Worm (Caenorhabditis elegans) whole organism, L4 larva: ENCODE results near the gene F23F12.13.
A peak's percentile ranks its signal among the peaks of the same experiment; 100 is the strongest.

Experiments used
- F37D6.2 ChIP-seq: sonication (generic microtip); optimal IDR thresholded peaks from 2 replicates; lab custom pipeline; 2016; ENCODE audit warnings: mild to moderate bottlenecking, missing genetic modification characterization, missing compliant biosample characterization
- F44E2.7 ChIP-seq: fragments of 200-800 bp; sonication (Bioruptor generic); IDR thresholded peaks from 2 replicates; pipeline ENCODE4 v2.1.2; 2022; ENCODE audit warnings: missing genetic modification characterization, missing compliant biosample characterization
- R02D3.7 ChIP-seq: fragments of 150-350 bp; sonication (generic microtip); optimal IDR thresholded peaks from 3 replicates; lab custom pipeline; 2014; ENCODE audit warnings: missing biosample characterization, missing genetic modification characterization
- aha-1 ChIP-seq: fragments of 150-350 bp; peaks from one replicate; lab custom pipeline; 2014; ENCODE audit warnings: missing biosample characterization, missing genetic modification characterization
- arid-1 ChIP-seq: fragments of 200-800 bp; sonication (Bioruptor generic); conservative IDR thresholded peaks from 2 replicates; pipeline ENCODE4 v1.3.6; 2022; ENCODE audit warnings: missing genetic modification reagents, missing genetic modification characterization, missing compliant biosample characterization
- ceh-20 ChIP-seq: fragments of 200-800 bp; sonication (Bioruptor generic); IDR thresholded peaks from 2 replicates; pipeline ENCODE4 v1.3.6; 2022; ENCODE audit warnings: missing genetic modification reagents, missing genetic modification characterization, missing compliant biosample characterization
- ceh-32 ChIP-seq: sonication (generic microtip); optimal IDR thresholded peaks from 2 replicates; lab custom pipeline; 2016; ENCODE audit warnings: mild to moderate bottlenecking, missing genetic modification characterization, missing compliant biosample characterization; ENCODE audit not compliant: poor library complexity
- ceh-44 ChIP-seq: fragments of 200-800 bp; sonication (Bioruptor generic); IDR thresholded peaks from 2 replicates; pipeline ENCODE4 v1.3.6; 2022; ENCODE audit warnings: missing genetic modification reagents, missing genetic modification characterization, missing compliant biosample characterization
- ces-1 ChIP-seq: fragments of 150-350 bp; sonication (generic microtip); optimal IDR thresholded peaks from 4 replicates; lab custom pipeline; 2014; ENCODE audit warnings: missing biosample characterization, missing genetic modification reagents, missing genetic modification characterization
- ctbp-1 ChIP-seq: fragments of 200-800 bp; sonication (Bioruptor generic); IDR thresholded peaks from 2 replicates; pipeline ENCODE4 v1.3.6; 2022; ENCODE audit warnings: missing genetic modification reagents, missing genetic modification characterization, missing compliant biosample characterization
- daf-16 ChIP-seq, 3 experiments: sonication (generic microtip); optimal IDR thresholded peaks; 2 replicates each; lab custom pipeline; 2016 to 2017; ENCODE audit warnings: missing genetic modification characterization in 3 of 3, missing genetic modification reagents in 3 of 3, mild to moderate bottlenecking in 2 of 3, missing compliant biosample characterization in 2 of 3, missing biosample characterization in 1 of 3, moderate library complexity in 1 of 3
- dmd-9 ChIP-seq: fragments of 200-800 bp; sonication (Bioruptor generic); IDR thresholded peaks from 2 replicates; pipeline ENCODE4 v1.3.6; 2022; ENCODE audit warnings: missing genetic modification reagents, missing genetic modification characterization, missing compliant biosample characterization
- dpl-1 ChIP-seq: fragments of 150-350 bp; optimal IDR thresholded peaks from 2 replicates; lab custom pipeline; 2014; ENCODE audit warnings: missing biosample characterization, missing genetic modification reagents, missing genetic modification characterization
- egl-43 ChIP-seq: fragments of 200-800 bp; sonication (Bioruptor generic); IDR thresholded peaks from 2 replicates; pipeline ENCODE4 v1.3.6; 2022; ENCODE audit warnings: missing genetic modification reagents, missing genetic modification characterization, missing compliant biosample characterization
- fkh-10 ChIP-seq: fragments of 150-350 bp; optimal IDR thresholded peaks from 2 replicates; lab custom pipeline; 2014; ENCODE audit warnings: missing biosample characterization, missing genetic modification reagents, missing genetic modification characterization
- hif-1 ChIP-seq, 2 experiments: sonication (generic microtip); optimal IDR thresholded peaks; 2 replicates each; lab custom pipeline; 2016 to 2017; ENCODE audit warnings: missing compliant biosample characterization in 2 of 2, missing genetic modification characterization in 2 of 2, missing genetic modification reagents in 2 of 2, missing genotype in 2 of 2, mild to moderate bottlenecking in 1 of 2
- lin-15B ChIP-seq: fragments of 150-350 bp; sonication (generic microtip); optimal IDR thresholded peaks from 3 replicates; lab custom pipeline; 2014; ENCODE audit warnings: missing biosample characterization, missing genetic modification characterization
- lin-29 ChIP-seq: fragments of 200-800 bp; sonication (Bioruptor generic); IDR thresholded peaks from 2 replicates; pipeline ENCODE4 v1.3.6; 2022; ENCODE audit warnings: missing genetic modification reagents, missing genetic modification characterization, missing compliant biosample characterization
- lin-38 ChIP-seq: fragments of 200-800 bp; sonication (Bioruptor generic); IDR thresholded peaks from 2 replicates; pipeline ENCODE4 v1.3.6; 2022; ENCODE audit warnings: missing genetic modification reagents, missing genetic modification characterization, missing compliant biosample characterization
- lir-3 ChIP-seq: sonication (generic microtip); optimal IDR thresholded peaks from 2 replicates; lab custom pipeline; 2016; ENCODE audit warnings: mild to moderate bottlenecking, missing genetic modification characterization, missing compliant biosample characterization
- mdl-1 ChIP-seq, 2 experiments: fragments of 150-350 bp in 1 of 2; sonication (generic microtip) in 1 of 2; optimal IDR thresholded peaks; 2 replicates each; lab custom pipeline; 2014 to 2017; ENCODE audit warnings: missing biosample characterization in 2 of 2, missing genetic modification characterization in 2 of 2
- mes-2 ChIP-seq: sonication (generic microtip); optimal IDR thresholded peaks from 2 replicates; lab custom pipeline; 2016; ENCODE audit warnings: missing genotype, mild to moderate bottlenecking, missing genetic modification characterization, missing compliant biosample characterization; ENCODE audit not compliant: poor library complexity, severe bottlenecking
- mxl-2 ChIP-seq: fragments of 200-800 bp; sonication (Bioruptor generic); conservative IDR thresholded peaks from 2 replicates; pipeline ENCODE4 v1.3.6; 2022; ENCODE audit warnings: missing genetic modification reagents, missing genetic modification characterization, missing compliant biosample characterization
- nhr-11 ChIP-seq: fragments of 150-350 bp; optimal IDR thresholded peaks from 2 replicates; lab custom pipeline; 2014; ENCODE audit warnings: missing biosample characterization, missing genetic modification characterization
- nhr-6 ChIP-seq: fragments of 150-350 bp; optimal IDR thresholded peaks from 2 replicates; lab custom pipeline; 2014; ENCODE audit warnings: missing biosample characterization, missing genetic modification characterization
- pha-4 ChIP-seq, 2 experiments: fragments of 150-350 bp in 1 of 2; fragments of 200-800 bp in 1 of 2; sonication (Bioruptor generic) in 1 of 2; IDR thresholded peaks in 1 of 2; optimal IDR thresholded peaks in 1 of 2; 2 replicates each; pipeline versions ENCODE4 v1.3.6 to Lab custom; 2014 to 2022; ENCODE audit warnings: missing genetic modification characterization in 2 of 2, missing genetic modification reagents in 2 of 2, missing biosample characterization in 1 of 2, missing compliant biosample characterization in 1 of 2
- rbr-2 ChIP-seq: sonication (generic microtip); optimal IDR thresholded peaks from 2 replicates; lab custom pipeline; 2016; ENCODE audit warnings: missing genotype, missing genetic modification characterization, missing compliant biosample characterization
- set-16 ChIP-seq: fragments of 200-800 bp; sonication (Bioruptor generic); IDR thresholded peaks from 2 replicates; pipeline ENCODE4 v1.3.6; 2022; ENCODE audit warnings: missing genetic modification reagents, missing genetic modification characterization, missing compliant biosample characterization
- unc-62 ChIP-seq, 3 experiments: fragments of 150-350 bp in 1 of 3; sonication (generic microtip); optimal IDR thresholded peaks in 2 of 3; peaks in 1 of 3; 1 replicate in 1 of 3; 2 replicates in 2 of 3; lab custom pipeline; 2014 to 2017; ENCODE audit warnings: missing biosample characterization in 3 of 3, missing genetic modification characterization in 3 of 3, missing genetic modification reagents in 3 of 3, missing genotype in 1 of 3
- vab-7 ChIP-seq: fragments of 200-800 bp; sonication (Bioruptor generic); IDR thresholded peaks from 2 replicates; pipeline ENCODE4 v1.3.6; 2022; ENCODE audit warnings: missing genetic modification reagents, missing genetic modification characterization, missing compliant biosample characterization
- zag-1 ChIP-seq: fragments of 150-350 bp; optimal IDR thresholded peaks from 2 replicates; lab custom pipeline; 2014; ENCODE audit warnings: missing biosample characterization, missing genetic modification characterization
- zip-11 ChIP-seq: fragments of 200-800 bp; sonication (Bioruptor generic); IDR thresholded peaks from 2 replicates; pipeline ENCODE4 v1.3.6; 2022; ENCODE audit warnings: missing genetic modification characterization, missing compliant biosample characterization
- ztf-7 ChIP-seq: fragments of 150-350 bp; optimal IDR thresholded peaks from 2 replicates; lab custom pipeline; 2014; ENCODE audit warnings: missing biosample characterization, missing genetic modification characterization

F23F12.13 gene

DNA sequence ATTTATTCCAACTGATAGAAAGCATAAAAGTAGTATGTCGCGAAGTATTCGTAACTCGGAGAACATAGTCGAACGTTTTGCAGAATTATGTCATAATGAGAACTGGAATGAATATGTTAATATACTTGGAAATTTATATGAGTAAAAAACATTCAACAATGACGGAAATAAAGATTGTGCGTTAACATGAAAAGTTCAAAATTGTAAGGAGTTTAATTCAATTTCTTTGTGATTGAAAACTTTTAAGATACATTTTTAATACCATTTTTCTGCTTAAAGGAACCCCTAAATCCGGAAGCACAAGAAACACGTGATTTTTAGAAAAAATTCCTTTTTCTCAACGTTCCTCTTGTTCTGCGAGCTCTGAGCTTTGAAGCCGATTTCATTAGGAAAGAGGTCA lies 30.1 kb downstream of the F23F12.13 start, which contains the start of gene oig-1:
TSS of gene oig-1 (minus strand) at position 101 of the 400 bp plus-strand sequence.
- no peak for TF ChIP-seq ceh-32 (tag; lab: Kevin White, UChicago)
- TF ChIP-seq lin-29 = no peak
- TF ChIP-seq arid-1 (GFP tag; lab: Robert Waterston, UW) = no peak
- TF ChIP-seq zag-1 (tag; lab: Kevin White, UChicago) = no peak
- TF ChIP-seq, all 104 proteins: peak for 0

DNA sequence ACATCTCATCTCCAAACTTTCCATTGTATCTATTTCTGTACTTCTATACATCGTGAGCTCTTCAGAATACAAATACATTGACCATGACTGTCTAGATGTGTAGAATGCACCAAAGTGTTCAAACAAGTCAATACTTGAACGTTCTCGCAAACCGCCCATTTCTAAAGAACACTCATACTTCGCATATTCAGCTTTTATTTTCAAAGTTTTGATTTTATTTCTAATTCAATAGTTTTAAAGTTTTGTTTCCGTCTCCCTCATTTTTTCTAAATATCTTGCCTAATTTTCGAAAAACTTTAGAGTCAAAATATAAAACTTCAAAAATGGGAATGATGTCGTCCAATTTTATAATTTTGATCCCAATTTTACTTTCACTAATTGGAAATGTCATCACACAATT lies 32.4 kb downstream of the F23F12.13 start, which contains the start of gene pqn-10:
TSS of gene pqn-10 (plus strand) at position 301 of the 400 bp plus-strand sequence.
- TF ChIP-seq daf-16 (GFP tag; optimal IDR thresholded peaks at IDR 0.05; lab: Kevin White, UChicago) (no peak), daf-16 (tag; optimal IDR thresholded peaks at IDR 0.05; lab: Kevin White, UChicago) (no peak), mxl-2 (GFP tag; lab: Robert Waterston, UW) (no peak), set-16 (no peak), dpl-1 (GFP tag; lab: Kevin White, UChicago) (no peak), vab-7 (GFP tag; lab: Robert Waterston, UW) (no peak), ceh-32 (tag; lab: Kevin White, UChicago) (no peak), nhr-6 (tag; lab: Kevin White, UChicago) (no peak), mes-2 (no peak)

DNA sequence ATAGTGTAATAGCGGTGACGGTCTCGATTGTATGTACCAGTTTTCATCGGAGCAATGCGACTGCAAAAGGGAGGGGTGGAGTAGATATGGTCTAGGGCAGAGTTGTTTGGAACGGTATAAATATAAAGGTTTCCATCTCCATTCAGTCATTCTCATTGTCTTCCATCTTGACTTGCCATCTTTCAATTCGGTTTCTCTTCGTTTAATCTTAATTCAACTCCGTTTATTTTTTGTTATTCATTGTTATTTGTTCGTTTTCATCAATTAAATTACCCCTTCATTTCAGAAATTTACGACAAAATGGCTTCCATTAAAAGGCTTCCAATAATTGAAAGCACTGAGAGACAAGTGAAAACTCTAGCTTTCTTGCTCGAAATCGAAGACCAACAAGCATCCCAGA lies 35.6 kb downstream of the F23F12.13 start, which contains the start of gene C09E7.11:
TSS of gene C09E7.11 (plus strand) at position 301 of the 400 bp plus-strand sequence.
- TF ChIP-seq lin-29 = no peak
- no peak for TF ChIP-seq ctbp-1 (GFP tag; lab: Robert Waterston, UW)
- TF ChIP-seq ces-1 (GFP tag; lab: Kevin White, UChicago) = no peak
- no peak for TF ChIP-seq mdl-1 (tag; optimal IDR thresholded peaks at IDR 0.05; lab: Kevin White, UChicago)
- no peak for TF ChIP-seq fkh-10 (GFP tag; lab: Kevin White, UChicago)
- no peak for TF ChIP-seq ztf-7 (tag; lab: Kevin White, UChicago)
- no peak for TF ChIP-seq lin-38 (GFP tag; lab: Robert Waterston, UW)
- TF ChIP-seq rbr-2 (tag; lab: Kevin White, UChicago) = no peak
- TF ChIP-seq mes-2 = no peak
- no peak for TF ChIP-seq F37D6.2
- TF ChIP-seq nhr-6 (tag; lab: Kevin White, UChicago) = no peak
- no peak for TF ChIP-seq hif-1 (tag; optimal IDR thresholded peaks at IDR 0.05; lab: Kevin White, UChicago)
- no peak for TF ChIP-seq lir-3 (tag; lab: Kevin White, UChicago)

DNA sequence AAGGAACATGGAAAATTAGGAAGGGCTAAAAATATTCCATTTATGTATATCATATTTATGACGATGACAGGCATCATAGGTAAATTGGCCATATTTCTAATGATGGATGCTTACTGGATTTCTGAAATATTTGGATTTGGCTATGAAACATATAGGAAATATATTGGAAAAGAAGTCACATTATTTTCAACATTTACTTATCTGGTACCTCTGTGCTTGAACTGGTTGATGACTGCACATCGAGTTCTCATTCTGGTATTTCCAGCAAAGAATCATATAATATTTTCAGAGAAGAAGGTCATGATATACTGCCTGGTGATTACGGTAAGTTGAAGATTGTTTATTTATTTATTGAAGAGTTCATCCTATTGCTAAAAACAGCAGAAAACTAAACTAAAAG lies 37.2 kb downstream of the F23F12.13 start, which contains the start of gene srxa-5:
TSS of gene srxa-5 (plus strand) at position 301 of the 400 bp plus-strand sequence.
- no peak for TF ChIP-seq dmd-9 (GFP tag; lab: Robert Waterston, UW)
- TF ChIP-seq nhr-11 (tag; lab: Kevin White, UChicago) = no peak
- no peak for TF ChIP-seq R02D3.7
- TF ChIP-seq lin-15B (tag; lab: Kevin White, UChicago) = no peak
- TF ChIP-seq F44E2.7 (GFP tag; lab: Robert Waterston, UW) = no peak
- TF ChIP-seq egl-43 (GFP tag; lab: Robert Waterston, UW) = no peak
- TF ChIP-seq ceh-20 (GFP tag; lab: Robert Waterston, UW) = no peak

DNA sequence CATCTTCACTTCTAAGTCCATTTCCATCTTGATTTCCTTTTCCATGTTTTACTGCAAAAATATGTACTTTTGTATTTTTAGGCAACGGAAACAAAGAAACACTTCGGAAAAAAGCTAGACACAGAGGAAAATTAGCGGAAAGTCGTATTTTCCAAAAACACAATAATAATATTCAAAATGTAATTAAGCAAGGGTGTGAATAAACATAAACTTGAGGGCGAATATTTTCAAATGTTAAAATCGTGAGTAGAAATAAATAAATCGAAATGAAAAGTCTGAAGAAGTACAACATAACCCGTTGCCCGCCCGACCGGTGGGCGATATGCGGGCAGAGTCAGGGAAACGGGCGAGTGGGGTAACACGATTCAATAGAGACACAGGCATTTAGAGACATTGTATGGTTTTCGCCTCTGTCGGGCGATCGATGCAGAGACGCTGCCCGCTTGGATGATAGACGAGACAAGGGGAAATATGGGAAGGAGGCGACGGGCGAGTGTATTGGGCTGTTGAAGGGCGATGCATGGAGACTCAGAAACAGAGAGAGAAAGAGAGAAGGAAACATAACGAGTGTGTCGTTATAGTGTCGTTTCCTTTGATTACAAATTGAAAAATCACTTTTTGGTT lies 41.6 kb downstream of the F23F12.13 start, which contains the start of gene C09E7.4:
TSS of gene C09E7.4 (minus strand) at position 51 of the 624 bp plus-strand sequence.
- peak; percentile 7 for TF ChIP-seq rbr-2 (tag; lab: Kevin White, UChicago)
- no peak for TF ChIP-seq zip-11 (GFP tag; lab: Robert Waterston, UW)
- TF ChIP-seq unc-62 (GFP tag; optimal IDR thresholded peaks at IDR 0.05 in 1 of 2; lab: Kevin White, UChicago) = peak in 1 of 2 experiments; percentile 77
- no peak for TF ChIP-seq unc-62 (tag; optimal IDR thresholded peaks at IDR 0.05; lab: Kevin White, UChicago)
- peak; percentile 96 for TF ChIP-seq aha-1 (tag; lab: Kevin White, UChicago)
- no peak for TF ChIP-seq pha-4 (GFP tag; IDR thresholded peaks at IDR 0.05; lab: Robert Waterston, UW)
- TF ChIP-seq pha-4 (tag; optimal IDR thresholded peaks at IDR 0.05; lab: Kevin White, UChicago) = no peak
- TF ChIP-seq ceh-44 = no peak
